Fruit fly (Drosophila melanogaster) Kc167 (cell line): ENCODE data around the gene CG32109.

Experiments
- Myc ChIP-seq: fragments of >200 bp; optimal IDR thresholded peaks from 2 replicates; lab custom pipeline; 2017; ENCODE audit warnings: missing external identifiers
- Sin3A ChIP-seq: fragments of >200 bp; optimal IDR thresholded peaks from 2 replicates; lab custom pipeline; 2018; ENCODE audit warnings: missing external identifiers
- h ChIP-seq: fragments of >200 bp; optimal IDR thresholded peaks from 3 replicates; lab custom pipeline; 2018; ENCODE audit warnings: missing external identifiers
- insv ChIP-seq: fragments of >200 bp; optimal IDR thresholded peaks from 3 replicates; lab custom pipeline; 2018; ENCODE audit warnings: missing external identifiers
- psq ChIP-seq: fragments of >200 bp; optimal IDR thresholded peaks from 2 replicates; lab custom pipeline; 2017; ENCODE audit warnings: missing external identifiers
- ttk ChIP-seq: sonication (Bioruptor generic); optimal IDR thresholded peaks from 2 replicates; lab custom pipeline; 2017; ENCODE audit warnings: missing external identifiers

CG32109 gene

DNA sequence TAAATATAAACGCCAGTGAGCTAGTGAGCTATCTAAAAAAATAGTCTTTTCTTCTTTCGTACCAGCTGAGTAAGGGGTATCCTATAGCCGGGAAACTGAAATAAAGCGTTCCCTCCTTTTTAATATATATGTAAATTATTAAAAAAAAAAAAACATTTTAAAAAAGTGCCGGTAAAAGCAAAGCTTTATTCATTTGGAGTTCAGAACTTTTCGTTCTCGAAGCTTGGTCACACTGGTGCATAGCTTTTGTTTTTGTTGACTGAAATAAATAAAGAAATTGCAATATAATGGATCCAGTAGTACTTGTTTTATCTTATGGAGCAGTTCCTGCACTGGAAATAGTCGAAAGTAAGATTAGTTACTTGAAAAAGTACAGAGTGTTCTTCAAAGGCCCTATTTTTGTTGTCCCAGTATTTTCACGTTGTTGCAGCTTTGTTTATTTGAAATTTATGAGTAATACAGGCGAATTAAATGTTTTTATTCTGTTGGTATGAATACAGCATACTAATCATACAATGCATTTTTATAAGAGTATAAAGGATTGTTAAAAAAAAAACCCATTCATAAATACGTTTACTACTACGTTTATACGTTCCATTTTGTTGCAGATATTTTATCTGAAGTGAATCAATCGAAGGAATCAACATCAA lies at the start of gene CG32109:
Gene CG32109, plus strand, starts transcription at position 224 of the 650 bp plus-strand sequence.
- TF ChIP-seq Sin3A (lab: Kevin White, UChicago) = no peak
- TF ChIP-seq h = no peak
- no peak for TF ChIP-seq psq
- no peak for TF ChIP-seq Myc (lab: Kevin White, UChicago)
- TF ChIP-seq insv (lab: Kevin White, UChicago) = no peak
- TF ChIP-seq ttk (lab: Kevin White, UChicago) = no peak

DNA sequence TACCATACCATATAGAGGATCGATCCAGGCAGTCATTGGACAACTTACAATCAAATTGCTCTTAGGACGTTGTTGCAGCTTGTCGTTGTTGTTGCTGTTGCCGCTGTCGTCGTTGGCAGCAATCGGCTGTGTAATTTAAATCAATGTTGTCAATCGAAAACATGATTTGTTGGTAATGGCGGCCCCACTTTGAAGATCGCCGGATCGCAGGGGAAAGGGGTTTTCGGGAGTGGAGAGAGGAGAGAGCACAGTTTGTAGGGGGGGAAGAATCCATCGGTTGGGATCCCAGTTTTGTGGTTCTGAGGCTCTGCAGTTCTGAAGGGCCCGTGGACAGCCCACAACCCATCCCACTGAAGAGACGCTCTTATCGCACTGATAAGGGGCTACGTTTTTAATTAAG lies 49.4 kb upstream of the CG32109 start:
- TF ChIP-seq Myc (lab: Kevin White, UChicago) = no peak
- no peak for TF ChIP-seq insv (lab: Kevin White, UChicago)
- no peak for TF ChIP-seq psq
- no peak for TF ChIP-seq ttk (lab: Kevin White, UChicago)
- no peak for TF ChIP-seq Sin3A (lab: Kevin White, UChicago)
- no peak for TF ChIP-seq h

DNA sequence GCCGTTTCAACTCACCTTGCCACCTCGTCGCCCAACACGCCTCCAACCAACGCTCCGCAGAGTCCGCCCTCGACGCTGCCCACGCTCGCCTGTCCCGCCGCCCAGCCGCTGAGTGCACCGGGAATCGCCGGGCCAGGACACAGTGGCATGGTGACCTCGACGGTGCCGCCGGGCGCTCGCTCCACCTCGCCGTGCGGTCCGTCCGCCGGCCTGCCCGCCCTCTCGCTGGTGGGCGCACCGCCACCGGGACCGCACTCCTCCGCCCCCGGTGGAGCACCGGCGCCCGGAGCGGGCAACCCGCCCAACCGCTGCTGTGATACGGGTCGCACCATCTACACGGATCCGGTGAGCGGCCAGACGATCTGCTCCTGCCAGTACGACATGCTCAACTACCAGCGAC lies 48.6 kb upstream of the CG32109 start:
- TF ChIP-seq Myc (lab: Kevin White, UChicago) (no peak), h (no peak), psq (no peak), ttk (lab: Kevin White, UChicago) (no peak), insv (lab: Kevin White, UChicago) (no peak), Sin3A (lab: Kevin White, UChicago) (no peak)

DNA sequence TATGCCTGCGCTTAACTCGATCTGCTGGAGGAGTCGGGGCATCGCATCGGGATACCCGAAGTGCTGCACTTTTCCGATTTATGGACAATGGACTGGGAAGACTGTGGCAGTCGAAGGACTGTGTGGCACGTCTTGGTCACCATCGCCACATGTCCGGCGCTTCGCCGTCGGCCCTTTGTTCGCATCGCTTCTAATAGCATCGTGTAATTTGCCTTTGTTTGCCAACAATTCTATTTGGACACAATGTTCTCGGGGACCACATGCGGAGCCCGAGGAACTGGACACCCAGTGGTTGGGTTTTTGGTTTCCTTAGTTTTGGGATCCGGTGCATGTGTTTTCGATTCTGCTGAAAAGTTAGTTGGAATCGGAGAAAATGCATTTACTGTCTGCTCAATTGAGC lies 47.6 kb upstream of the CG32109 start:
- no peak for TF ChIP-seq ttk (lab: Kevin White, UChicago)
- no peak for TF ChIP-seq psq
- TF ChIP-seq h = no peak
- no peak for TF ChIP-seq insv (lab: Kevin White, UChicago)
- TF ChIP-seq Myc (lab: Kevin White, UChicago) = no peak
- TF ChIP-seq Sin3A (lab: Kevin White, UChicago) = no peak

DNA sequence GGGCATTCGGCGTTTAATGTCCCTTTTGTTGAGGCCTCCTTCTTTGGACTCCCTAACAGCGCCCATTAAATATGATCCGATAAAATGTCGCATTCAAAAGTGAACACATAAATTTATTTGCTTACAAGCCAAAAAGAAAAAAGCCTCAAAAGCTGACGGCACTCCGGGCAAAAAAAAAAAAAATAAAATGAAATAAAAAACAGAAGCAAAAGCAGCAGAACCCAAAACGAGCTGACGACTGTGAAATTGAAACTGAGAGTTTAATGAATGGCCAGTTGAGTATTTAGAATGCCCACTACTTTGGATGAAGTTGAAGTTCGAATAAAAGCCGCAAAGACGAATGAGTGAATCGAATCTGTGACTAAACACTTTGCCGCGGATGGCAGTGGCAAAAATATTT lies 46.9 kb upstream of the CG32109 start:
- TF ChIP-seq insv (lab: Kevin White, UChicago) = no peak

DNA sequence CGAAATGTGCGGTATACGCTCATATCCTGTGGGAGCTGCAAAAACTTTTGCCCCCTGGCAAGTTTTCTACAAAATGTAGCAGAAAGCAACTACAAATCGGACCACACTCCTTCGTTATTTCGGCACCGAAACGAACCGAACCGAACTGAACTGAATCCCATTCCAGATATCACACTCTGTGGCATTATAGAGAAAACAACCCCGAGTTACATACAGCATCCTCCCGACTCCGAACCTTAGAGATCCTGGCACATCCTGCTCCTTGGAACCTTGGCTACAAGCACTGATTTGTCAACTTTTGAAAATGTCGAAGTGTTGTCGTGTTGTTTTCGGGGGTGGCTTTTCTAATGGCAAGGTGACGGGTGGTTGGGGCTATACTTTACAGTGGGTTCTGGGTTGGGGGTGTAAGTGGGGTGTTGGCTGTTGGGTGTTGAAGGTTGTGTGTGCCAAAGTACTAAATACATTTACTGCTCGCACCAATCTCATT lies 44.6 kb upstream of the CG32109 start:
- TF ChIP-seq Sin3A (lab: Kevin White, UChicago) = no peak
- TF ChIP-seq psq = no peak
- no peak for TF ChIP-seq Myc (lab: Kevin White, UChicago)
- no peak for TF ChIP-seq ttk (lab: Kevin White, UChicago)

DNA sequence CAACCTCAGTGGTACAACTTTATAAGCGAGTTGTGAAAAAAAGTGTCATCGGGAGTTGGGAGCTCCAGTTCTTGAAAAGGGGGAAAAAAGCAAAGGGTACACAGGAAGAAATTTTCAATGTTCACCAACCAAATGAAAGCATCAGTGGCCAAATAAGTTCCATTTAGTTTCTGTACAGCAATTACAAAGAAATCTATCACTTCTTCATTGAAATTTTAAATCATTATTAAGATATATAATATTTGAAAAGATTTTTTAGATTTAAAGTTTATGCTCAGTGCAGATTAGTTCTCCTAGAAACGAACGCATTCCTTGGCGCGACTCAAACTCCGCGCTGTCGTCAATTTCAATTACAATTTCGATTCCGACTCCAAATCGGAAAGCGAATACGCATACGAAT lies 43.8 kb upstream of the CG32109 start:
- no peak for TF ChIP-seq Myc (lab: Kevin White, UChicago)
- no peak for TF ChIP-seq insv (lab: Kevin White, UChicago)
- no peak for TF ChIP-seq psq
- TF ChIP-seq h = no peak
- TF ChIP-seq ttk (lab: Kevin White, UChicago) = no peak
- no peak for TF ChIP-seq Sin3A (lab: Kevin White, UChicago)

DNA sequence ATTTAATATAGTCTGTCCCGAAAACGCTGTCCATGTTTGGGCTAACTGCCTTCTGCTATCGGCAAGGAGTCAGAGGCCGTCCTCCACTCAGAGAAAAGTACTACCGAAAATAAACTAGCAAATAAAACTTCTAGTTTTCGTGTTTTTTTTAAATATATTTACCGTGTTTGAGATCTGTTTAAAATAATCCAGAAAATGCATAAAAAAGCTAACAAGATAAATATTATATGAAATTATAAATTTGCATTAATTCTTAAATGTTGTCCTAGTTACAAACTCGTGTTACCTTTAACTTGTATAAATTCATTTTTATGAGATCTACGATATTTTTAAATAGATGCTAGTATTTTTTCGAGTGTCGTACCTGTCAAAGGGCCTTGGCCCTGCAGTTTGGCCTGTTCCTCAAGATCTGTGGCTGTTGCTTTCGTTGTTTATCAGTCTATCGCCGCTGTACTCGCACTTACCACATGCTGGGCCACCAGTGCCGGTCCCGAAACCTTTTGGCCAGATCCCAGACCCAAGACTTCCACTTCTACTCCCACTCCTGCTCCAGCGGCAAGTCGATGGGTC lies 41.6 kb upstream of the CG32109 start:
- TF ChIP-seq h (no peak), ttk (lab: Kevin White, UChicago) (no peak), insv (lab: Kevin White, UChicago) (no peak), Sin3A (lab: Kevin White, UChicago) (no peak), psq (no peak), Myc (lab: Kevin White, UChicago) (no peak)

DNA sequence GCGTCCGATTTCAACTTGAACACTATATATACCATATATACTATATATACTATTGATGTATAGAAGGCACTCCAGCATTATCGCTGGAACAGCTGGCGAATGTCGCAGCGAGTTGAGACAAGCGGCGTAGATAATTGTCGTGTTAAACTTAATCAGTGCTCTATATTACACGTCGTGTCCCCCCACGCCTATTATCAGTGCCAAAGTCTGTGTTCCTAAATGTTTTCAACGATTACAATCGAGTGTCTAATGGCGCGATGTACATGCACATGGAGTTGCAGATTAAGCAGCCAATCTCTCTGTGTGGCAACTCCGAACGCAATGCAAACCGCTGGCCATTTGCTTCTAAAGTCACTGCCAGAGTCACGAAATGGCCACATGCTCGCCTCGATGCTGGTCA lies 40.8 kb upstream of the CG32109 start:
- TF ChIP-seq psq (no peak), Sin3A (lab: Kevin White, UChicago) (no peak), h (no peak), ttk (lab: Kevin White, UChicago) (no peak), Myc (lab: Kevin White, UChicago) (no peak), insv (lab: Kevin White, UChicago) (no peak)

DNA sequence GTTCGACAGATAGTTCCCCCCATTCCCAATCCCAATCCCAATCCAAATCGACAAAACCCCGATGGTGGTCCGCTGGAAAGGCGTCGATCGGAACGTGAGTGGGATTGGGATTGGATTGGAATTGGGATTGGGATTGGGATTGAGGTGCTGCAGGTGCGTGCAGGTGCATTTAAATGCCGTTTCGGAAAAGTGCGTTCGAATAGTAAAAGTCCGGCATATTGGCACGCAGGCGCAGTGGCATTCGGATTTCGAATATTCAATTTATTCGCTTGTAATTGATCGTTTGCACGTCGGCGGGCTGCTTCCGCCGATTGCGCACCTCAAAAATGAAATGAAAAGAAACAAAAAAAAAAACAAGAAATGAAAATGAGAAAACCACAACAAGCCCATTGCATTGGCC lies 39.8 kb upstream of the CG32109 start:
- TF ChIP-seq psq (no peak), Myc (lab: Kevin White, UChicago) (no peak), Sin3A (lab: Kevin White, UChicago) (no peak), ttk (lab: Kevin White, UChicago) (no peak), h (no peak), insv (lab: Kevin White, UChicago) (no peak)

DNA sequence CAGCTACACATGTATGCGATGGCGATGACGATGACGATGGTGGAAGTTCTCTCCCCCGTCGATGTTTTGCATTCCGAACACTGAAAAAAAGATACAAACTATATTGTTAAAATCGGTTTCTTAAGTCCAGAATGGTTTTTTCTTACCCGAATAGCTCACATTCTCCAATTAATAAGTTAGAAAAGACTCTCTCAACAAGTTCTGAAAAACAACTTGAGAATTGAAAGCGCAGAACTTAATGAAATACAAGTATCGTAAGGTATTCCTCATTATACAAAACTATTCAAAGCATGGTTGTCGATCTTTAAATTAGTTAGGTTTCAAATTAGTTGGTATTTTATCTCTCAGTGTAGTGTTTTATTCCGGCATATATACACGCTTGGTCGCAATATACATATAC lies 38.7 kb upstream of the CG32109 start:
- TF ChIP-seq psq = no peak
- no peak for TF ChIP-seq h
- TF ChIP-seq Myc (lab: Kevin White, UChicago) = no peak
- no peak for TF ChIP-seq Sin3A (lab: Kevin White, UChicago)
- no peak for TF ChIP-seq insv (lab: Kevin White, UChicago)
- TF ChIP-seq ttk (lab: Kevin White, UChicago) = no peak

DNA sequence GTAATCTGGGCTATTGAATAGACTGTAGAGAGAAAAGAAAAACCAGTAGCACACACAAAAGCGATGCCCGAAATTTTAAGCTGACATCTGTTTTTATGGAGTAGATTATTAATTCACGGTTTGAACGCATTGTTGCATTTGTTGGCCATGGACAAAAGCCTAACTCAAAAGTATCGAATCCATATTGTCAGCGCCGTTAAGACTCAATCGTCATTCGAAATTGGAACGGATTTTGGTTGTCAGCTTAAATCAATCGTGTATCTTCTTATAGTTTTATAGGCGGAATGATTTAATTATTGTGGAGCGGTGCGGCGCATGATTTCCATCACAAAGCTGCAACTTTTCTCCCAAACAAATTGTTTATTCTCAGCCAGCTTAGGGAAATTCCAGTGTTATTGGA lies 33.7 kb upstream of the CG32109 start:
- TF ChIP-seq Sin3A (lab: Kevin White, UChicago) (no peak), ttk (lab: Kevin White, UChicago) (no peak), insv (lab: Kevin White, UChicago) (no peak), Myc (lab: Kevin White, UChicago) (no peak), h (no peak), psq (no peak)
